Worm (Caenorhabditis elegans) whole organism, late embryonic: Measurements from ENCODE around the gene F56D6.8.

Experiments used
- ceh-2 ChIP-seq: sonication (generic microtip); optimal IDR thresholded peaks from 2 replicates; lab custom pipeline; 2016; ENCODE audit warnings: missing genotype, missing genetic modification characterization, missing compliant biosample characterization
- fkh-10 ChIP-seq: fragments of 150-350 bp; optimal IDR thresholded peaks from 2 replicates; lab custom pipeline; 2014; ENCODE audit warnings: missing biosample characterization, missing genetic modification reagents, missing genetic modification characterization
- pqm-1 ChIP-seq: sonication (generic microtip); optimal IDR thresholded peaks from 2 replicates; lab custom pipeline; 2016; ENCODE audit warnings: missing genetic modification characterization, missing compliant biosample characterization
- pros-1 ChIP-seq: fragments of 150-350 bp; optimal IDR thresholded peaks from 2 replicates; lab custom pipeline; 2014; ENCODE audit warnings: missing biosample characterization, missing genetic modification reagents, missing genetic modification characterization
- syd-9 ChIP-seq: sonication (generic microtip); optimal IDR thresholded peaks from 2 replicates; lab custom pipeline; 2016; ENCODE audit warnings: mild to moderate bottlenecking, missing genetic modification characterization, moderate library complexity, missing compliant biosample characterization

DNA sequence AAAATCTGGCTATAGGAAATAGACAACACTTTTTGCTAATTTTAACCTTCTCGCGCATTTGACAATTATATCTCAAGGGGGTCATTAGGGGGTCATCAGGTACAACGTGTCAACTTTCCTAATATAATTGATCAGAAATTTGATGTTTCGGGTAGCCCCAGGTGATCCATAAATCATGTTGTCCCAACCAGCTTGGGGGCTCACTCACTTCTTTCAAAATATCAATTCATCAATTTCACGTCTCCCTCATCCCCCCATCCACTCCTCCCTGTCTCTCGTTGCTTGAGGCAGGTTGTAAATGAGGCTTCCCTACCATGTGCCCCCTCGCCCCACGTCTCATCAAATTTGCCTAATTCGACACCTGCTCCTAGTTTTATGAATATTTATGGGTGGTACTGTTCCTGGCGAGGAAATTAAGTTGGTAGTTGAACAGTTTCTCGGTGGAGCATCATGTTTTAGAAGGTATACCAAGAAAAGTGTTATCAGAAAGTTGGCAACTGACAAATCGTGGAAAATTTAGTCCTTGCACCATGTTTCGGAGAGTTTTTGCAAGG, 36.2 kb downstream of the F56D6.8 start:
- TF ChIP-seq ceh-2 (tag; lab: Kevin White, UChicago) (no peak), pros-1 (tag; lab: Kevin White, UChicago) (no peak), fkh-10 (GFP tag; lab: Kevin White, UChicago) (no peak), pqm-1 (tag; lab: Kevin White, UChicago) (no peak), syd-9 (tag; lab: Kevin White, UChicago) (no peak)
